Fruit fly (Drosophila melanogaster): ENCODE data around the gene CG12084.

The CG12084 gene

DNA sequence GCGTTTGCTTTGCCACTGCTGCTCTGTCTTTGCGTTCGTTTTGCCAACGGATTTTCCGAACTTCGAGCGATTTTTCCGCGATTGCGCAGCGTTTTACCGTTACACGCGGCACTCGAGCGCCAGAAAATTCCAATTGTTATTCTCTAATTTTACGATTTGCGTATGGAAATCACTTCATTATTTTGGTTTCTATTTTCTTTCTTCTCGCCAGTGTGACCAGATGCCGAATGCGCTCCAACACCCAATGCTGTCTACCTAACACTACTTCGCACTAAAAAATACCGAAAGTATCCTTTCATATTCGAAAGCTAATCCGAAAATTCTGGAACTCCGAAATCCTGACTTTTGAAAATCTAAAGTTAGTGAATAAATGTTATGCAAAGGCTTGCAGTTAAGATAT is at the start of gene CG12084:
Gene CG12084 (minus strand): TSS at position 236 of the 400 bp plus-strand sequence.
- no peak for TF ChIP-seq psq (GFP tag; optimal IDR thresholded peaks at IDR 0.05)
- TF ChIP-seq pzg (GFP tag; optimal IDR thresholded peaks at IDR 0.05): peak; percentile 68
- TF ChIP-seq CG7987 (GFP tag; optimal IDR thresholded peaks at IDR 0.05): no peak
- peak; percentile 26 for TF ChIP-seq nmo (GFP tag; optimal IDR thresholded peaks at IDR 0.05)
- no peak for TF ChIP-seq CG8359 (GFP tag; optimal IDR thresholded peaks at IDR 0.05; ENCODE audit: borderline replicate concordance)
- peak; percentile 42 for TF ChIP-seq CG12659 (GFP tag; optimal IDR thresholded peaks at IDR 0.05)
- TF ChIP-seq Abd-B (GFP tag; optimal IDR thresholded peaks at IDR 0.05): no peak
- TF ChIP-seq hth (optimal IDR thresholded peaks at IDR 0.05): no peak
- no peak for TF ChIP-seq CG18476 (GFP tag; optimal IDR thresholded peaks at IDR 0.05)
- no peak for TF ChIP-seq Hmr (GFP tag; optimal IDR thresholded peaks at IDR 0.05)
- TF ChIP-seq Eip74EF (GFP tag; optimal IDR thresholded peaks at IDR 0.05): no peak
- peak; percentile 27 for TF ChIP-seq Ets97D (GFP tag; optimal IDR thresholded peaks at IDR 0.05)
- TF ChIP-seq CG4424 (GFP tag; optimal IDR thresholded peaks at IDR 0.05): no peak
- no peak for TF ChIP-seq NC2β (GFP tag; optimal IDR thresholded peaks at IDR 0.05)
- TF ChIP-seq CG10267 (tag; optimal IDR thresholded peaks at IDR 0.05): peak; percentile 64
- TF ChIP-seq Sin3A (optimal IDR thresholded peaks at IDR 0.05): peak; percentile 64
- no peak for TF ChIP-seq gro (GFP tag; optimal IDR thresholded peaks at IDR 0.05)
- no peak for TF ChIP-seq CG17359 (tag; optimal IDR thresholded peaks at IDR 0.05)
- TF ChIP-seq chif (GFP tag; optimal IDR thresholded peaks at IDR 0.05): no peak
- peak; percentile 15 for TF ChIP-seq CG17829 (tag; optimal IDR thresholded peaks at IDR 0.05)
- no peak for TF ChIP-seq kay (GFP tag; optimal IDR thresholded peaks at IDR 0.05)
- no peak for TF ChIP-seq dysf (GFP tag; IDR thresholded peaks at IDR 0.05)
- TF ChIP-seq CG34422 (GFP tag; IDR thresholded peaks at IDR 0.05): peak; percentile 21; the same call in 1 of the 3 replicates
- TF ChIP-seq Dip3 (GFP tag; optimal IDR thresholded peaks at IDR 0.05): no peak
- TF ChIP-seq amos (GFP tag; IDR thresholded peaks at IDR 0.05; ENCODE audit: partially characterized antibody): 0 out of 2 replicates have a peak, but pooled peaks have one; percentile 19
- peak; percentile 38 for TF ChIP-seq Lhr (GFP tag; optimal IDR thresholded peaks at IDR 0.05)
- 0 out of 3 replicates have a peak, but pooled peaks have one; percentile 13 for TF ChIP-seq Doc3 (GFP tag; IDR thresholded peaks at IDR 0.05; ENCODE audit: partially characterized antibody)
- peak; percentile 2 for TF ChIP-seq HmgZ (tag; optimal IDR thresholded peaks at IDR 0.05)
- TF ChIP-seq CG16863 (GFP tag; optimal IDR thresholded peaks at IDR 0.05): no peak
- no peak for TF ChIP-seq CG7745 (tag; optimal IDR thresholded peaks at IDR 0.05)
- TF ChIP-seq Sry-δ (GFP tag; optimal IDR thresholded peaks at IDR 0.05): peak; percentile 21
- TF ChIP-seq ab (GFP tag; optimal IDR thresholded peaks at IDR 0.05): no peak
- TF ChIP-seq CG33213 (GFP tag; optimal IDR thresholded peaks at IDR 0.05): peak; percentile 21
- TF ChIP-seq CG6683 (GFP tag; optimal IDR thresholded peaks at IDR 0.05): no peak
- no peak for TF ChIP-seq al (GFP tag; IDR thresholded peaks at IDR 0.05)
- no peak for TF ChIP-seq row (GFP tag; IDR thresholded peaks at IDR 0.05)
- TF ChIP-seq vvl (GFP tag; IDR thresholded peaks at IDR 0.05): 0 out of 2 replicates have a peak, but pooled peaks have one; percentile 10
- TF ChIP-seq tx (GFP tag; optimal IDR thresholded peaks at IDR 0.05): no peak
- TF ChIP-seq Med (GFP tag): peak; percentile 21
- no peak for TF ChIP-seq disco-r (GFP tag; optimal IDR thresholded peaks at IDR 0.05)
- TF ChIP-seq E2f1 (GFP tag; IDR thresholded peaks at IDR 0.05): no peak
- peak; percentile 47 for TF ChIP-seq CG14710 (tag; optimal IDR thresholded peaks at IDR 0.05)
- no peak for TF ChIP-seq oc (tag; optimal IDR thresholded peaks at IDR 0.05)
- TF ChIP-seq tgo (GFP tag; IDR thresholded peaks at IDR 0.05): no peak
- no peak for TF ChIP-seq CG13624 (GFP tag; optimal IDR thresholded peaks at IDR 0.05)
- TF ChIP-seq CG11247 (GFP tag; IDR thresholded peaks at IDR 0.05): no peak
- no peak for TF ChIP-seq CG12769 (tag; optimal IDR thresholded peaks at IDR 0.05)
- TF ChIP-seq CG4820 (GFP tag; optimal IDR thresholded peaks at IDR 0.05): no peak
- peak; percentile 13 for TF ChIP-seq her (GFP tag; optimal IDR thresholded peaks at IDR 0.05)
- peak; percentile 2 for TF ChIP-seq vfl (GFP tag; optimal IDR thresholded peaks at IDR 0.05)
- peak; percentile 87 for TF ChIP-seq CG9797 (GFP tag; optimal IDR thresholded peaks at IDR 0.05)
- no peak for TF ChIP-seq sim (GFP tag; IDR thresholded peaks at IDR 0.05)
